Worm (Caenorhabditis elegans): ENCODE measurements around the gene F28C6.10.

The F28C6.10 gene

ce11 chrII:8603567-8604359 is 4.0 kb upstream of the F28C6.10 start, which contains the start of gene suf-1 (continued):
- no peak for TF ChIP-seq mep-1 (tag; optimal IDR thresholded peaks at IDR 0.05)

ce11 chrII:8606549-8606948 is 1.2 kb upstream of the F28C6.10 start, which contains the start of gene F28C6.8:
TSS of gene F28C6.8 (plus strand) at chrII:8606849.
- TF ChIP-seq rnt-1 (tag; optimal IDR thresholded peaks at IDR 0.05) (no peak), fkh-10 (GFP tag; optimal IDR thresholded peaks at IDR 0.05) (no peak), ceh-88 (GFP tag; IDR thresholded peaks at IDR 0.05) (no peak), nhr-90 (tag; optimal IDR thresholded peaks at IDR 0.05; ENCODE audit: poor library complexity) (no peak), vab-15 (tag; optimal IDR thresholded peaks at IDR 0.05) (no peak), pax-3 (tag; optimal IDR thresholded peaks at IDR 0.05) (no peak), nhr-19 (GFP tag; conservative IDR thresholded peaks at IDR 0.05) (no peak), unc-62 (GFP tag; optimal IDR thresholded peaks at IDR 0.05) (no peak), nhr-11 (tag; optimal IDR thresholded peaks at IDR 0.05) (no peak), nhr-71 (tag; optimal IDR thresholded peaks at IDR 0.05) (no peak), hlh-4 (tag; optimal IDR thresholded peaks at IDR 0.05) (no peak), egl-27 (tag; optimal IDR thresholded peaks at IDR 0.05) (no peak), lin-35 (GFP tag; optimal IDR thresholded peaks at IDR 0.05) (no peak), ztf-11 (tag; optimal IDR thresholded peaks at IDR 0.05) (no peak), C16A3.4 (tag; optimal IDR thresholded peaks at IDR 0.05) (no peak)

ce11 chrII:8610085-8610484 is 2.3 kb downstream of the F28C6.10 start, which contains the start of gene F28C6.9:
TSS of gene F28C6.9 (minus strand) at chrII:8610185.
- TF ChIP-seq lir-3 (tag; optimal IDR thresholded peaks at IDR 0.05; ENCODE audit: poor library complexity) = no peak
- TF ChIP-seq nhr-19 (GFP tag; conservative IDR thresholded peaks at IDR 0.05) = no peak
- TF ChIP-seq pax-3 (tag; optimal IDR thresholded peaks at IDR 0.05) = no peak
- TF ChIP-seq pqm-1 (tag; optimal IDR thresholded peaks at IDR 0.05) = no peak
- no peak for TF ChIP-seq fkh-8 (tag; optimal IDR thresholded peaks at IDR 0.05)

ce11 chrII:8610585-8610984 is 2.8 kb downstream of the F28C6.10 start:
- TF ChIP-seq nhr-47 (tag; optimal IDR thresholded peaks at IDR 0.05) = peak; percentile 15
- peak; percentile 93 for TF ChIP-seq hlh-4 (tag; optimal IDR thresholded peaks at IDR 0.05)
- no peak for TF ChIP-seq unc-86 (tag; optimal IDR thresholded peaks at IDR 0.05)
- no peak for TF ChIP-seq ztf-11 (tag; optimal IDR thresholded peaks at IDR 0.05)
- peak; percentile 15 for TF ChIP-seq nhr-71 (tag; optimal IDR thresholded peaks at IDR 0.05)

- no peak for TF ChIP-seq nhr-11 (tag; optimal IDR thresholded peaks at IDR 0.05)
- TF ChIP-seq grh-1 (GFP tag; IDR thresholded peaks at IDR 0.05) = no peak
- no peak for TF ChIP-seq mef-2 (tag; optimal IDR thresholded peaks at IDR 0.05)
- peak; percentile 23 for TF ChIP-seq fkh-8 (tag; optimal IDR thresholded peaks at IDR 0.05)
- no peak for TF ChIP-seq efl-3 (GFP tag; optimal IDR thresholded peaks at IDR 0.05)
- no peak for TF ChIP-seq unc-130 (tag; optimal IDR thresholded peaks at IDR 0.05)
- no peak for TF ChIP-seq ets-5 (GFP tag; IDR thresholded peaks at IDR 0.05)
- no peak for TF ChIP-seq vab-15 (tag; optimal IDR thresholded peaks at IDR 0.05)
- TF ChIP-seq hlh-17 (GFP tag; optimal IDR thresholded peaks at IDR 0.05; ENCODE audit: borderline replicate concordance) = no peak
- TF ChIP-seq unc-86 (tag; optimal IDR thresholded peaks at IDR 0.05) = no peak
- no peak for TF ChIP-seq elt-2 (tag; optimal IDR thresholded peaks at IDR 0.05)
- no peak for TF ChIP-seq mdl-1 (tag; optimal IDR thresholded peaks at IDR 0.05)
- no peak for TF ChIP-seq lin-13 (GFP tag; optimal IDR thresholded peaks at IDR 0.05)
- TF ChIP-seq zag-1 (tag; optimal IDR thresholded peaks at IDR 0.05) = no peak
- TF ChIP-seq jun-1 (tag; optimal IDR thresholded peaks at IDR 0.05) = no peak
- no peak for TF ChIP-seq tbx-2 (tag; optimal IDR thresholded peaks at IDR 0.05)
- TF ChIP-seq nhr-47 (tag; optimal IDR thresholded peaks at IDR 0.05) = peak; percentile 0
- TF ChIP-seq pag-3 (tag; optimal IDR thresholded peaks at IDR 0.05; ENCODE audit: borderline replicate concordance, insufficient read depth) = no peak
- TF ChIP-seq ama-1 (optimal IDR thresholded peaks at IDR 0.05) = no peak
- TF ChIP-seq nhr-71 (tag; optimal IDR thresholded peaks at IDR 0.05) = peak; percentile 9
- no peak for TF ChIP-seq sptf-1 (tag; optimal IDR thresholded peaks at IDR 0.05)
- no peak for TF ChIP-seq mab-9 (GFP tag; IDR thresholded peaks at IDR 0.05)
- TF ChIP-seq ceh-90 (tag; optimal IDR thresholded peaks at IDR 0.05) = no peak
- no peak for TF ChIP-seq mep-1 (tag; optimal IDR thresholded peaks at IDR 0.05)
- TF ChIP-seq alr-1 (tag; optimal IDR thresholded peaks at IDR 0.05; ENCODE audit: borderline replicate concordance) = no peak
- TF ChIP-seq fos-1 (tag; optimal IDR thresholded peaks at IDR 0.05) = no peak
- peak; percentile 75 for TF ChIP-seq ceh-8 (GFP tag; optimal IDR thresholded peaks at IDR 0.05)
These were observed 3.6 kb downstream of the F28C6.10 start for ce11 chrII:8611330-8611729.
